Fruit fly (Drosophila melanogaster): ENCODE data around the gene ChLD3.

ChLD3 gene

dm6 chr2L:16689800-16690618, 48.6 kb upstream of the ChLD3 start (continued):
- TF ChIP-seq pho (GFP tag; optimal IDR thresholded peaks at IDR 0.05) (peak; percentile 46), CG1832 (GFP tag; optimal IDR thresholded peaks at IDR 0.05) (peak; percentile 19), CG7786 (GFP tag; optimal IDR thresholded peaks at IDR 0.05) (peak; percentile 19), row (GFP tag; IDR thresholded peaks at IDR 0.05) (peak; percentile 72), dysf (GFP tag; IDR thresholded peaks at IDR 0.05) (peak; percentile 41; the same call in 1 of the 3 replicates), E2f2 (GFP tag; IDR thresholded peaks at IDR 0.05) (0 out of 2 replicates have a peak, but pooled peaks have one; percentile 22), CG8290 (GFP tag; optimal IDR thresholded peaks at IDR 0.05) (no peak), CG8290 (tag; optimal IDR thresholded peaks at IDR 0.05) (no peak), slbo (GFP tag; IDR thresholded peaks at IDR 0.05) (peak; percentile 57), ham (GFP tag; IDR thresholded peaks at IDR 0.05) (no peak), CG12391 (tag; optimal IDR thresholded peaks at IDR 0.05) (peak; percentile 33), pnt (GFP tag; optimal IDR thresholded peaks at IDR 0.05) (no peak), CG5953 (GFP tag; IDR thresholded peaks at IDR 0.05) (no peak), Hr51 (GFP tag; optimal IDR thresholded peaks at IDR 0.05) (peak in 1 of 2 experiments; percentile 47), gro (GFP tag; optimal IDR thresholded peaks at IDR 0.05) (no peak), CG30431 (GFP tag; optimal IDR thresholded peaks at IDR 0.05) (peak; percentile 4), Hmr (GFP tag; optimal IDR thresholded peaks at IDR 0.05) (peak; percentile 64), E2f1 (GFP tag; IDR thresholded peaks at IDR 0.05) (no peak), CG12659 (GFP tag; optimal IDR thresholded peaks at IDR 0.05) (peak; percentile 21), CG18619 (GFP tag; optimal IDR thresholded peaks at IDR 0.05) (peak; percentile 35), nerfin-1 (tag; optimal IDR thresholded peaks at IDR 0.05) (peak; percentile 38), CG34224 (GFP tag; IDR thresholded peaks at IDR 0.05; ENCODE audit: partially characterized antibody) (no peak), rib (GFP tag; IDR thresholded peaks at IDR 0.05) (no peak), chif (GFP tag; optimal IDR thresholded peaks at IDR 0.05) (peak in 1 of 2 experiments; percentile 41), NfI (GFP tag; optimal IDR thresholded peaks at IDR 0.05) (peak; percentile 38), CG13287 (GFP tag; IDR thresholded peaks at IDR 0.05; ENCODE audit: partially characterized antibody) (0 out of 2 replicates have a peak, but pooled peaks have one; percentile 11), fru (optimal IDR thresholded peaks at IDR 0.05) (no peak), klu (GFP tag; IDR thresholded peaks at IDR 0.05) (no peak), CG9437 (GFP tag; optimal IDR thresholded peaks at IDR 0.05) (peak; percentile 56), CG7556 (GFP tag; optimal IDR thresholded peaks at IDR 0.05) (peak; percentile 64), Neu2 (GFP tag; optimal IDR thresholded peaks at IDR 0.05; ENCODE audit: borderline replicate concordance) (no peak), az2 (GFP tag; optimal IDR thresholded peaks at IDR 0.05) (peak; percentile 30), CG12155 (GFP tag; optimal IDR thresholded peaks at IDR 0.05) (peak; percentile 33), org-1 (GFP tag; optimal IDR thresholded peaks at IDR 0.05) (peak; percentile 38), CoRest (tag; optimal IDR thresholded peaks at IDR 0.05) (peak; percentile 45), scrt (GFP tag; optimal IDR thresholded peaks at IDR 0.05) (peak; percentile 99), Sox102F (GFP tag; optimal IDR thresholded peaks at IDR 0.05) (peak; percentile 30), Nf-YB (GFP tag; optimal IDR thresholded peaks at IDR 0.05) (peak; percentile 39), eve (GFP tag; optimal IDR thresholded peaks at IDR 0.05) (peak in 1 of 2 experiments; percentile 62), kah (GFP tag; optimal IDR thresholded peaks at IDR 0.05) (no peak), sr (GFP tag; IDR thresholded peaks at IDR 0.05) (no peak), Oli (tag; optimal IDR thresholded peaks at IDR 0.05) (peak; percentile 28), CG11695 (GFP tag; IDR thresholded peaks at IDR 0.05) (0 out of 3 replicates have a peak, but pooled peaks have one; percentile 12), CG9727 (GFP tag; optimal IDR thresholded peaks at IDR 0.05) (peak; percentile 49), dmrt11E (tag; optimal IDR thresholded peaks at IDR 0.05) (no peak), lola (GFP tag; optimal IDR thresholded peaks at IDR 0.05) (peak in 1 of 3 experiments; percentile 8), nom (GFP tag; optimal IDR thresholded peaks at IDR 0.05) (peak; percentile 30), CG13424 (tag; optimal IDR thresholded peaks at IDR 0.05) (peak; percentile 30)

All from whole organism, embryonic.